Worm (Caenorhabditis elegans) whole organism, L1 larva: ENCODE results near the gene gipc-1.

Experiments
- aly-2 ChIP-seq: fragments of 150-350 bp; optimal IDR thresholded peaks from 2 replicates; lab custom pipeline; 2014; ENCODE audit warnings: missing biosample characterization, missing genetic modification characterization
- ama-1 ChIP-seq: fragments of 150-350 bp; optimal IDR thresholded peaks from 2 replicates; lab custom pipeline; 2014
- dpl-1 ChIP-seq, 3 experiments: fragments of 150-350 bp in 2 of 3; sonication (generic microtip) in 1 of 3; optimal IDR thresholded peaks; 2 replicates each; lab custom pipeline; 2014 to 2017; ENCODE audit warnings: missing biosample characterization in 3 of 3, missing genetic modification characterization in 3 of 3, missing genetic modification reagents in 3 of 3
- egl-27 ChIP-seq, 2 experiments: fragments of 150-350 bp in 1 of 2; sonication (generic microtip); optimal IDR thresholded peaks; 3 replicates each; lab custom pipeline; 2017 to 2018; ENCODE audit warnings: missing biosample characterization in 2 of 2, missing genetic modification characterization in 2 of 2, missing genetic modification reagents in 2 of 2
- lin-13 ChIP-seq: fragments of 150-350 bp; optimal IDR thresholded peaks from 2 replicates; lab custom pipeline; 2014; ENCODE audit warnings: missing biosample characterization, missing genetic modification reagents, missing genetic modification characterization
- lin-35 ChIP-seq, 2 experiments: fragments of 150-350 bp; optimal IDR thresholded peaks; 2 replicates each; lab custom pipeline; 2014; ENCODE audit warnings: missing biosample characterization in 2 of 2, missing genetic modification characterization in 2 of 2, missing genetic modification reagents in 2 of 2
- lsy-2 ChIP-seq, 2 experiments: fragments of 150-350 bp; optimal IDR thresholded peaks; 2 replicates each; lab custom pipeline; 2014; ENCODE audit warnings: missing biosample characterization in 2 of 2, missing genetic modification characterization in 2 of 2
- nhr-11 ChIP-seq: fragments of 150-350 bp; optimal IDR thresholded peaks from 2 replicates; lab custom pipeline; 2014; ENCODE audit warnings: missing biosample characterization, missing genetic modification characterization
- snpc-4 ChIP-seq: fragments of 150-350 bp; optimal IDR thresholded peaks from 2 replicates; lab custom pipeline; 2014; ENCODE audit warnings: missing biosample characterization, missing genetic modification characterization
- unc-62 ChIP-seq: fragments of 150-350 bp; optimal IDR thresholded peaks from 2 replicates; lab custom pipeline; 2014; ENCODE audit warnings: missing biosample characterization, missing genetic modification reagents, missing genetic modification characterization
- unc-98 ChIP-seq: fragments of 200-800 bp; sonication (Bioruptor generic); IDR thresholded peaks from 2 replicates; pipeline ENCODE4 v1.3.6; 2022; ENCODE audit warnings: missing genetic modification characterization, missing compliant biosample characterization

- TF ChIP-seq snpc-4 (tag; lab: Kevin White, UChicago) (no peak), lin-13 (no peak), lsy-2 (tag; optimal IDR thresholded peaks at IDR 0.05; lab: Kevin White, UChicago) (no peak), ama-1 (lab: Kevin White, UChicago) (no peak), unc-98 (GFP tag; lab: Robert Waterston, UW) (no peak), egl-27 (tag; optimal IDR thresholded peaks at IDR 0.05; lab: Kevin White, UChicago) (no peak), nhr-11 (tag; lab: Kevin White, UChicago) (no peak), lin-35 (GFP tag; optimal IDR thresholded peaks at IDR 0.05; lab: Kevin White, UChicago) (no peak), dpl-1 (GFP tag; optimal IDR thresholded peaks at IDR 0.05; lab: Kevin White, UChicago) (no peak), aly-2 (no peak), unc-62 (GFP tag; lab: Kevin White, UChicago) (no peak)
Observed at ce11 chrIII:4883429-4883828, 12.9 kb downstream of the gipc-1 start, which contains the start of gene clec-5.
